Worm (Caenorhabditis elegans): ENCODE results near the gene snx-1.

snx-1 gene

ce11 chrX:1128503-1129036 is at the start of gene snx-1:
Gene snx-1 (plus strand): TSS chrX:1128986.
- TF ChIP-seq tab-1 (GFP tag; IDR thresholded peaks at IDR 0.05) = no peak
- TF ChIP-seq flt-1 (GFP tag; IDR thresholded peaks at IDR 0.05) = peak; percentile 52; the same call in 1 of the 2 replicates

DNA sequence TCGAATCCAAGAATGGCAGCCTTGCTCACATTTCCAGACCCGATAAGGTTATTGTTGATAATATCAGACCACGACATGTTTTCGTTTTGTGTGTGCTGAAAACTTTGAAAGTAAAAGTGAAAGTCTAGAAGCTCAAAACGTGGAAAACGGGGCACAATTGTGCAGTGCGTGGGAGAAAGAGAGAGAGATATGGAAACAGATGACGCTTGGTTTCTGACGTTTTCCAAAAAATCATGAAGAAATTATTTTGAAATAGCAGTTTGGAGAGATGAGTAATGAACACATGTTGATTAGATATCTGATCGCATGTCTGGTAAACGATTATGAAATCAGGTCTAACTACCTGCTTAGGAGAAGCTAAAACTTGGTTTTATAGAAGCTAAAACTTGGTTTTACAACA is 48.2 kb upstream of the snx-1 start, which contains the start of gene pfn-3:
TSS of gene pfn-3 (minus strand) at position 101 of the 400 bp plus-strand sequence.
- no peak for TF ChIP-seq flt-1 (GFP tag; IDR thresholded peaks at IDR 0.05)
- no peak for TF ChIP-seq klf-2 (GFP tag; conservative IDR thresholded peaks at IDR 0.05)
- no peak for TF ChIP-seq ztf-23 (GFP tag; IDR thresholded peaks at IDR 0.05)
- no peak for TF ChIP-seq ztf-29 (GFP tag; IDR thresholded peaks at IDR 0.05)
- no peak for TF ChIP-seq tab-1 (GFP tag; IDR thresholded peaks at IDR 0.05)
- TF ChIP-seq cog-1 (tag; optimal IDR thresholded peaks at IDR 0.05) = no peak

DNA sequence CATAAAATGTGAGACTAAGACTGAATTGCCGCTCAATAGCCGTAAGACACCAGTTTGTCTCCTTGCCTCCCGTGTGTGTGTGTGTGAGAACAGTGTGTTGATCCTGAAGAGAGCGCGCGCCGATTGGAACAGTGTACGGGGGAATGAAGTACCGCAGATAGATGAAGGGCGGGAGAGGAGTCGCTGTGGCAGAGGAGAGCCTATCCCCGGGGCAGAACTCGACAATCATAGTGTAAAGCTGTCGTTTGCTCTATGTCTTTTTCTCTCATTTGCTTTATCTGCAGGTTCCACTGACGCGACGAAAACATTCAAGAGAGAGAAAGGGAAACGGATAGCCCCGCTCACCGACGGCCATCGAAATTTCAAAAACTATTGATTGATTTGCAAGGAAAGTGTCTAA is 46.9 kb upstream of the snx-1 start:
- 0 out of 2 replicates have a peak, but pooled peaks have one; percentile 66 for TF ChIP-seq tab-1 (GFP tag; IDR thresholded peaks at IDR 0.05)
- TF ChIP-seq cog-1 (tag; optimal IDR thresholded peaks at IDR 0.05) = peak; percentile 16
- TF ChIP-seq ztf-29 (GFP tag; IDR thresholded peaks at IDR 0.05) = no peak
- no peak for TF ChIP-seq ztf-23 (GFP tag; IDR thresholded peaks at IDR 0.05)

DNA sequence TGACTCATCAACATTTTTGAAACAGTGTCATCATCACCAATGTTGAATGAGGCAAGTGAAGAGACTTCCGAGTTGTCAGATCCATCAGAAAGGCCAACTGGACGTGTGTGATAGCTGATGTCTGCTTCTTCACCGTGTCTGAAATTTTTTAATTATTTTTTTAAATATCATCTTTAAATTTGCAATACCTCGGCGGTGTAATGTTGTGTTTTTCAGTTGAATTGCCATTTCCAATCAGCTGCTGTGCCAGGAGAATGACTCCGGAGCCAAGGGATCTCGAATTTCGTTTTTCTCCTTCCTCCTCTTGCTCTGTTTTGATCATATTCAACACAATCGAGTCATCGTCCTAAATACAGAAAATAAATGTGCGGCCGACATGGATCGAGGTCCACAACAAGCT is 43.8 kb upstream of the snx-1 start:
- no peak for TF ChIP-seq ztf-23 (GFP tag; IDR thresholded peaks at IDR 0.05)
- TF ChIP-seq T22C8.4 (GFP tag; IDR thresholded peaks at IDR 0.05) = no peak
- TF ChIP-seq ref-1 (GFP tag; conservative IDR thresholded peaks at IDR 0.05) = no peak
- TF ChIP-seq tab-1 (GFP tag; IDR thresholded peaks at IDR 0.05) = no peak
- TF ChIP-seq klf-2 (GFP tag; conservative IDR thresholded peaks at IDR 0.05) = no peak
- TF ChIP-seq med-1 (GFP tag; optimal IDR thresholded peaks at IDR 0.05; ENCODE audit: insufficient read depth) = no peak
- no peak for TF ChIP-seq ztf-29 (GFP tag; IDR thresholded peaks at IDR 0.05)
- no peak for TF ChIP-seq flt-1 (GFP tag; IDR thresholded peaks at IDR 0.05)

DNA sequence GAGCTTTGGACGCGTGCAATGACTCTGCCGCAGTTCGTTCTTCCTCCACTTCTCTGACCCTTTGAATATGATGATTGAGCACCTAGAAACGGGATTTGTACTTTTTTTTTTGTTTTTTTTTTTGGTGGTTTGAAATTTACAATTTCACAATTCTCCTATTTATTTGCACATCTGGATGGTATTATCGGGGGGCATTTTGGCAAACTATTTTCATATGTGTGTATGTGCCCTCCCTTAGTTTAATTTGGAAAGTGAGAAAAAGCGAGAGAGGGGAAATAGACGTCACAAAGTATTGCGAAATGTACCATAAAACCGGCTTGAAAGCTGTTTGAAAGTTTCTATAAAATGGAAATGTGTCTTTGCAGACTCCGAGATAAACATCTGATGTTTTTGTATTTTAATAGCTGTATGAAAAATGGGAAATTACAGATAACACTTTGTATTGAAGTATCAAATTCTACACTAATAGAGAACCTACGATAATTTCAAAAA is 42.3 kb upstream of the snx-1 start:
- TF ChIP-seq cog-1 (tag; optimal IDR thresholded peaks at IDR 0.05) (no peak), tab-1 (GFP tag; IDR thresholded peaks at IDR 0.05) (no peak)

- no peak for TF ChIP-seq flt-1 (GFP tag; IDR thresholded peaks at IDR 0.05)
- no peak for TF ChIP-seq ref-1 (GFP tag; conservative IDR thresholded peaks at IDR 0.05)
- TF ChIP-seq T22C8.4 (GFP tag; IDR thresholded peaks at IDR 0.05) = no peak
- no peak for TF ChIP-seq ztf-23 (GFP tag; IDR thresholded peaks at IDR 0.05)
- no peak for TF ChIP-seq med-1 (GFP tag; optimal IDR thresholded peaks at IDR 0.05; ENCODE audit: insufficient read depth)
- no peak for TF ChIP-seq klf-2 (GFP tag; conservative IDR thresholded peaks at IDR 0.05)
- TF ChIP-seq cog-1 (tag; optimal IDR thresholded peaks at IDR 0.05) = no peak
- no peak for TF ChIP-seq tab-1 (GFP tag; IDR thresholded peaks at IDR 0.05)
- TF ChIP-seq ztf-29 (GFP tag; IDR thresholded peaks at IDR 0.05) = no peak
Observed at ce11 chrX:1088048-1088447, 40.7 kb upstream of the snx-1 start, which contains the start of gene rei-2. Gene rei-2 (minus strand): TSS chrX:1088148.

DNA sequence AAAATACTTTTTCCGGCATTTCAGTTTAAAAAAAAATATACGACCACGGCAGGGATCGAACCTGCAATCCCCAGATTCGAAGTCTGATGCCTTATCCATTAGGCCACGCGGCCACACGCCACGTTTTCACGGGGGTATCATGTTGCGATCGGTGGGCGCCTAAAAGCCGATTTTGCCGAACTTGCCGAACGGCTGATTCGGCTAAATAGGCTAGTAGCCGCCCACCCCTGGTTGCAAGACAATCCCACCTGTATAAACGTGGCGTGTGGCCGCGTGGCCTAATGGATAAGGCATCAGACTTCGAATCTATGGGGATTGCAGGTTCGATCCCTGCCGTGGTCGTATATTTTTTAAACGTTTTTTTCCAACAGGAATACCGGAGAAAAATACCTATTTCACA is 39.7 kb upstream of the snx-1 start:
- no peak for TF ChIP-seq ztf-23 (GFP tag; IDR thresholded peaks at IDR 0.05)
- 0 out of 2 replicates have a peak, but pooled peaks have one; percentile 8 for TF ChIP-seq flt-1 (GFP tag; IDR thresholded peaks at IDR 0.05)
- TF ChIP-seq med-1 (GFP tag; optimal IDR thresholded peaks at IDR 0.05; ENCODE audit: insufficient read depth) = no peak
- TF ChIP-seq cog-1 (tag; optimal IDR thresholded peaks at IDR 0.05) = no peak
- TF ChIP-seq T22C8.4 (GFP tag; IDR thresholded peaks at IDR 0.05) = no peak
- TF ChIP-seq klf-2 (GFP tag; conservative IDR thresholded peaks at IDR 0.05) = no peak
- 0 out of 2 replicates have a peak, but pooled peaks have one; percentile 57 for TF ChIP-seq tab-1 (GFP tag; IDR thresholded peaks at IDR 0.05)
- TF ChIP-seq ref-1 (GFP tag; conservative IDR thresholded peaks at IDR 0.05) = no peak

- no peak for TF ChIP-seq tab-1 (GFP tag; IDR thresholded peaks at IDR 0.05)
- no peak for TF ChIP-seq T22C8.4 (GFP tag; IDR thresholded peaks at IDR 0.05)
Observed at ce11 chrX:1089676-1090075, 39.1 kb upstream of the snx-1 start.

DNA sequence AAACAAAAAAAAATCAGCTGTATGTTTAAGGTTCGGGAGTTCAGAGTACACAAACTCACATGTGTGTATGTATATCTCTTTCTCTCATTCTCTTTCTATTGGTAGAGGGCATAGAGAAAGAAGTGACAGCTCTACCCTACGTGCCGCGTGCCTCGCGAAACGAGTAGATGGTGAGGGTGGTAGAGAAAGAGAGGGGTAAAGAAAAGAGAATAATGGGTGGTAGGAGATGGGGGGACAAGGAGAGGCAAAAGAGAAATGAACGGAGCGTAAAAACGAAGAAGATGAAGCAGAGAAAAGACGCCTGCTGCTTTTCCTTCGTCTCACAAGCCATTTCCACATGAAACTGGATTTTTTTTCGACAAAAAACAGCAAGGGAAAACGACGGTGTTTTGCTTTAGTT is 35.6 kb upstream of the snx-1 start:
- TF ChIP-seq cog-1 (tag; optimal IDR thresholded peaks at IDR 0.05) = peak; percentile 70
- TF ChIP-seq klf-2 (GFP tag; conservative IDR thresholded peaks at IDR 0.05) = no peak
- no peak for TF ChIP-seq T22C8.4 (GFP tag; IDR thresholded peaks at IDR 0.05)
- TF ChIP-seq tab-1 (GFP tag; IDR thresholded peaks at IDR 0.05) = peak; percentile 27; the same call in 1 of the 2 replicates
- no peak for TF ChIP-seq med-1 (GFP tag; optimal IDR thresholded peaks at IDR 0.05; ENCODE audit: insufficient read depth)
- peak; percentile 74 for TF ChIP-seq flt-1 (GFP tag; IDR thresholded peaks at IDR 0.05)
- 0 out of 2 replicates have a peak, but pooled peaks have one; percentile 34 for TF ChIP-seq ref-1 (GFP tag; conservative IDR thresholded peaks at IDR 0.05)
- 0 out of 2 replicates have a peak, but pooled peaks have one; percentile 16 for TF ChIP-seq ztf-29 (GFP tag; IDR thresholded peaks at IDR 0.05)
- 0 out of 2 replicates have a peak, but pooled peaks have one; percentile 47 for TF ChIP-seq ztf-23 (GFP tag; IDR thresholded peaks at IDR 0.05)

ce11 chrX:1094332-1094731 is 34.5 kb upstream of the snx-1 start:
- TF ChIP-seq klf-2 (GFP tag; conservative IDR thresholded peaks at IDR 0.05) (no peak), flt-1 (GFP tag; IDR thresholded peaks at IDR 0.05) (no peak), tab-1 (GFP tag; IDR thresholded peaks at IDR 0.05) (no peak), T22C8.4 (GFP tag; IDR thresholded peaks at IDR 0.05) (no peak), ztf-29 (GFP tag; IDR thresholded peaks at IDR 0.05) (no peak), ref-1 (GFP tag; conservative IDR thresholded peaks at IDR 0.05) (no peak), med-1 (GFP tag; optimal IDR thresholded peaks at IDR 0.05; ENCODE audit: insufficient read depth) (no peak), ztf-23 (GFP tag; IDR thresholded peaks at IDR 0.05) (no peak), cog-1 (tag; optimal IDR thresholded peaks at IDR 0.05) (no peak)

- no peak for TF ChIP-seq ztf-23 (GFP tag; IDR thresholded peaks at IDR 0.05)
- no peak for TF ChIP-seq ref-1 (GFP tag; conservative IDR thresholded peaks at IDR 0.05)
- TF ChIP-seq tab-1 (GFP tag; IDR thresholded peaks at IDR 0.05) = no peak
- no peak for TF ChIP-seq ztf-29 (GFP tag; IDR thresholded peaks at IDR 0.05)
- TF ChIP-seq cog-1 (tag; optimal IDR thresholded peaks at IDR 0.05) = no peak
Observed at ce11 chrX:1096808-1097207, 32.0 kb upstream of the snx-1 start, which contains the start of the genes pigx-1 and rme-6. Gene pigx-1 (minus strand): TSS chrX:1097013. Gene rme-6 (plus strand): TSS chrX:1097152.
